Worm (Caenorhabditis elegans): Measurements from ENCODE around the gene Y57A10A.24.

Y57A10A.24 gene

DNA sequence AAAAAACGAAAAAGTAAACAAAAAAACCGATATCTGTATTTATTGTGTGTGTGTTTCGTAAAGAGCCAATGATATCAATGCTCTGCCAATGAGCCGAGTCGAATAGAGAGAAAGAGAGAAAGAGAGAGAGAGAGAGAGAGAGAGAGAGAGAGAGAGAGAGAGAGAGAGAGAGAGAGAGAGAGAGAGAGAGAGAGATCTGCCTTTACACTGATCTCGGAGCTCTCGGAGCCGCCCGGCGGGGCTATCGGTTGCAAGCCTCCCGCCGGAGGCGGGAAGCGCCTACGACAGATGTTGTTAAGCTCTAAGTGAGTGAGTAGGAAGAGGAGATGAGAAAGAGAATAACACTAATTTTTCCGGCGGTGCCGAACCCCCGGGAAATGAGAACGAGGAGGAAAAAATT lies 26.1 kb downstream of the Y57A10A.24 start (continued):
- TF ChIP-seq pax-3 (tag; optimal IDR thresholded peaks at IDR 0.05) (no peak), lin-13 (GFP tag; optimal IDR thresholded peaks at IDR 0.05) (no peak), elt-3 (tag; optimal IDR thresholded peaks at IDR 0.05) (no peak), fkh-10 (GFP tag; optimal IDR thresholded peaks at IDR 0.05) (no peak), nhr-20 (tag; optimal IDR thresholded peaks at IDR 0.05) (no peak), dsc-1 (tag; optimal IDR thresholded peaks at IDR 0.05) (no peak), nhr-90 (tag; optimal IDR thresholded peaks at IDR 0.05; ENCODE audit: poor library complexity) (no peak), jun-1 (tag; optimal IDR thresholded peaks at IDR 0.05) (no peak), unc-98 (GFP tag; IDR thresholded peaks at IDR 0.05) (peak; percentile 50; the same call in 1 of the 2 replicates), ceh-90 (tag; optimal IDR thresholded peaks at IDR 0.05) (no peak), nhr-28 (tag; optimal IDR thresholded peaks at IDR 0.05) (no peak), mdl-1 (tag; optimal IDR thresholded peaks at IDR 0.05) (no peak), zag-1 (tag; optimal IDR thresholded peaks at IDR 0.05) (no peak), mab-9 (GFP tag; IDR thresholded peaks at IDR 0.05) (no peak), lsy-2 (tag; optimal IDR thresholded peaks at IDR 0.05) (peak; percentile 31 to 43), elt-2 (tag; optimal IDR thresholded peaks at IDR 0.05) (no peak), fkh-8 (tag; optimal IDR thresholded peaks at IDR 0.05) (no peak), Y116A8C.19 (tag; optimal IDR thresholded peaks at IDR 0.05; ENCODE audit: borderline replicate concordance) (no peak), aly-2 (tag; optimal IDR thresholded peaks at IDR 0.05) (no peak), nhr-77 (tag; optimal IDR thresholded peaks at IDR 0.05) (no peak), xbp-1 (tag; optimal IDR thresholded peaks at IDR 0.05) (no peak), nhr-11 (tag; optimal IDR thresholded peaks at IDR 0.05) (peak; percentile 46), lin-39 (tag; optimal IDR thresholded peaks at IDR 0.05) (peak; percentile 25), dpl-1 (GFP tag; optimal IDR thresholded peaks at IDR 0.05) (peak in 1 of 3 experiments; percentile 11), snpc-4 (tag; optimal IDR thresholded peaks at IDR 0.05) (no peak), rnt-1 (tag; optimal IDR thresholded peaks at IDR 0.05) (no peak), unc-62 (GFP tag; optimal IDR thresholded peaks at IDR 0.05) (no peak), ceh-63 (GFP tag; optimal IDR thresholded peaks at IDR 0.05) (no peak), nhr-47 (tag; optimal IDR thresholded peaks at IDR 0.05) (no peak), ces-1 (GFP tag; optimal IDR thresholded peaks at IDR 0.05) (no peak), tlp-1 (tag; optimal IDR thresholded peaks at IDR 0.05) (no peak), ztf-11 (tag; optimal IDR thresholded peaks at IDR 0.05) (no peak), tbx-2 (tag; optimal IDR thresholded peaks at IDR 0.05) (no peak)

DNA sequence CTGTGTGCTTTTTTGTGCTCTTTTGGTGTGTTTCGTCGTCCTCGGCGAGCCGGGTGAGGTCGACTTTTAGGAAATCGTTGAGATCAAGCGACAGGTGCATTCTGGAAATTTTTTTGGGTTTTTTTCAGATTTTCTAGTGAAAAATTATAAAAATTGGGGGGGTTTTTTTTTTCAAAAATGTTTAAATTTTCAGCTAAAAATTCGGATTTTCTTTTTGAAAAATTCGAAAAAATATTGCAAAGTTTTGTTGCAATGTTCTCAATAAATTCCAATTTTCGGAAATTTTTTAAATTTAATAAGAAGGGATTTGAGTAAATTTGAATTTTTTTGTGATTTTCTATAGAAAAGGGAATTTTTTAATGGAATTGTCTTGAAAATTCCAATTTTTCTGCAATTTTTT lies 32.2 kb downstream of the Y57A10A.24 start, which contains the start of gene Y57A10A.27:
TSS of gene Y57A10A.27 (minus strand) at position 101 of the 400 bp plus-strand sequence.
- TF ChIP-seq snpc-4 (tag; optimal IDR thresholded peaks at IDR 0.05) (no peak), hpl-2 (GFP tag; optimal IDR thresholded peaks at IDR 0.05) (no peak), irx-1 (tag; optimal IDR thresholded peaks at IDR 0.05) (no peak), swsn-7 (tag; optimal IDR thresholded peaks at IDR 0.05) (no peak), mdl-1 (tag; optimal IDR thresholded peaks at IDR 0.05) (no peak), alr-1 (tag; optimal IDR thresholded peaks at IDR 0.05; ENCODE audit: borderline replicate concordance) (no peak), elt-2 (tag; optimal IDR thresholded peaks at IDR 0.05) (no peak), unc-86 (tag; optimal IDR thresholded peaks at IDR 0.05) (no peak), sptf-1 (tag; optimal IDR thresholded peaks at IDR 0.05) (no peak), ceh-90 (tag; optimal IDR thresholded peaks at IDR 0.05) (no peak), unc-98 (GFP tag; IDR thresholded peaks at IDR 0.05) (no peak), nhr-90 (tag; optimal IDR thresholded peaks at IDR 0.05; ENCODE audit: poor library complexity) (no peak), ceh-63 (GFP tag; optimal IDR thresholded peaks at IDR 0.05) (no peak), unc-130 (tag; optimal IDR thresholded peaks at IDR 0.05) (no peak), lin-14 (GFP tag; optimal IDR thresholded peaks at IDR 0.05) (no peak), sup-37 (GFP tag; optimal IDR thresholded peaks at IDR 0.05) (no peak), nhr-84 (tag; optimal IDR thresholded peaks at IDR 0.05) (no peak), aha-1 (tag; optimal IDR thresholded peaks at IDR 0.05) (no peak)
